Fruit fly (Drosophila melanogaster) whole organism, adult: Measurements from ENCODE around the gene indra.

Experiments
- CG11617 ChIP-seq: fragments of 200-800 bp; sonication (Bioruptor generic); optimal IDR thresholded peaks from 2 replicates; lab custom pipeline; 2017; ENCODE audit warnings: mild to moderate bottlenecking, missing biosample characterization, missing genetic modification reagents, missing genetic modification characterization
- CG12768 ChIP-seq: fragments of 200-800 bp; sonication (Bioruptor generic); optimal IDR thresholded peaks from 2 replicates; lab custom pipeline; 2017; ENCODE audit warnings: missing biosample characterization, missing genetic modification characterization, mild to moderate bottlenecking, moderate library complexity, missing genetic modification reagents
- CG14711 ChIP-seq: fragments of 200-800 bp; sonication (Bioruptor generic); optimal IDR thresholded peaks from 2 replicates; lab custom pipeline; 2018; ENCODE audit warnings: missing biosample characterization, mild to moderate bottlenecking, missing genetic modification characterization, moderate library complexity
- CG1620 ChIP-seq: fragments of 200-800 bp; sonication (Bioruptor generic); optimal IDR thresholded peaks from 2 replicates; lab custom pipeline; 2016; ENCODE audit warnings: missing biosample characterization, missing genetic modification characterization
- CG33017 ChIP-seq: fragments of 200-800 bp; sonication (Bioruptor generic); optimal IDR thresholded peaks from 2 replicates; lab custom pipeline; 2018; ENCODE audit warnings: missing biosample characterization, mild to moderate bottlenecking, missing genetic modification characterization, moderate library complexity
- CG5204 ChIP-seq: fragments of 200-800 bp; sonication (Bioruptor generic); optimal IDR thresholded peaks from 2 replicates; lab custom pipeline; 2016; ENCODE audit warnings: missing biosample characterization, missing genetic modification characterization
- CG7045 ChIP-seq: fragments of 200-800 bp; sonication (Bioruptor generic); optimal IDR thresholded peaks from 2 replicates; lab custom pipeline; 2017; ENCODE audit warnings: missing biosample characterization, mild to moderate bottlenecking, missing genetic modification characterization
- CG7101 ChIP-seq: fragments of 200-800 bp; sonication (Bioruptor generic); optimal IDR thresholded peaks from 2 replicates; lab custom pipeline; 2018; ENCODE audit warnings: missing biosample characterization, mild to moderate bottlenecking, missing genetic modification characterization, moderate library complexity
- Clk ChIP-seq: fragments of 200-800 bp; sonication (Bioruptor generic); optimal IDR thresholded peaks from 2 replicates; lab custom pipeline; 2017; ENCODE audit warnings: missing biosample characterization, missing genetic modification characterization
- Crg-1 ChIP-seq: fragments of 200-800 bp; sonication (Bioruptor generic); optimal IDR thresholded peaks from 2 replicates; lab custom pipeline; 2016; ENCODE audit warnings: missing biosample characterization, missing genetic modification characterization
- Hr96 ChIP-seq: fragments of 200-800 bp; sonication (Bioruptor generic); optimal IDR thresholded peaks from 2 replicates; lab custom pipeline; 2016; ENCODE audit warnings: missing biosample characterization, missing genetic modification characterization
- Mnt ChIP-seq: fragments of 200-800 bp; sonication (Bioruptor generic); optimal IDR thresholded peaks from 2 replicates; lab custom pipeline; 2016; ENCODE audit warnings: missing biosample characterization, mild to moderate bottlenecking, missing genetic modification characterization
- bab1 ChIP-seq: fragments of 200-800 bp; sonication (Bioruptor generic); optimal IDR thresholded peaks from 3 replicates; lab custom pipeline; 2019; ENCODE audit warnings: missing biosample characterization, mild to moderate bottlenecking, missing genetic modification characterization, moderate library complexity
- cic ChIP-seq: fragments of 200-800 bp; sonication (Bioruptor generic); optimal IDR thresholded peaks from 2 replicates; lab custom pipeline; 2017; ENCODE audit warnings: missing biosample characterization, mild to moderate bottlenecking, missing genetic modification characterization, moderate library complexity
- cnc ChIP-seq, 2 experiments: fragments of >200 bp; optimal IDR thresholded peaks; 2 replicates each; lab custom pipeline; 2017
- kay ChIP-seq: fragments of 200-800 bp; sonication (Bioruptor generic); peaks from one replicate; lab custom pipeline; 2016; ENCODE audit warnings: missing biosample characterization, missing genetic modification characterization, borderline replicate concordance
- ovo ChIP-seq: fragments of 200-800 bp; sonication (Bioruptor generic); optimal IDR thresholded peaks from 2 replicates; lab custom pipeline; 2016; ENCODE audit warnings: missing biosample characterization, missing genetic modification characterization
- pad ChIP-seq: fragments of 200-800 bp; sonication (Bioruptor generic); optimal IDR thresholded peaks from 3 replicates; lab custom pipeline; 2017; ENCODE audit warnings: missing biosample characterization, missing genetic modification characterization, mild to moderate bottlenecking, moderate library complexity, missing genetic modification reagents
- tj ChIP-seq: fragments of 200-800 bp; sonication (Bioruptor generic); optimal IDR thresholded peaks from 3 replicates; lab custom pipeline; 2017; ENCODE audit warnings: missing biosample characterization, mild to moderate bottlenecking, missing genetic modification characterization, moderate library complexity
- toe ChIP-seq: fragments of 200-800 bp; sonication (Bioruptor generic); optimal IDR thresholded peaks from 2 replicates; lab custom pipeline; 2016; ENCODE audit warnings: missing biosample characterization, missing genetic modification characterization

Gene indra

dm6 chr3L:1349942-1350923 is 8.0 kb upstream of the indra start:
- peak; percentile 43 for TF ChIP-seq CG7101
- TF ChIP-seq ovo (GFP tag; lab: Kevin White, UChicago): peak; percentile 39
- TF ChIP-seq tj (GFP tag; lab: Kevin White, UChicago): peak; percentile 81
- TF ChIP-seq Hr96 (GFP tag; lab: Kevin White, UChicago): no peak
- TF ChIP-seq CG11617 (GFP tag; lab: Kevin White, UChicago): peak; percentile 35
- peak; percentile 41 for TF ChIP-seq CG14711
- TF ChIP-seq Mnt (GFP tag; lab: Kevin White, UChicago): no peak
- TF ChIP-seq kay: no peak
- no peak for TF ChIP-seq CG5204 (GFP tag; lab: Kevin White, UChicago)
- no peak for TF ChIP-seq CG12768
- TF ChIP-seq toe (GFP tag; lab: Kevin White, UChicago): peak; percentile 74
- peak; percentile 33 for TF ChIP-seq Clk (GFP tag; lab: Kevin White, UChicago)
- peak; percentile 77 for TF ChIP-seq pad (GFP tag; lab: Kevin White, UChicago)
- no peak for TF ChIP-seq Crg-1 (GFP tag; lab: Kevin White, UChicago)
- TF ChIP-seq bab1 (GFP tag; lab: Kevin White, UChicago): peak; percentile 53
- no peak for TF ChIP-seq cnc (optimal IDR thresholded peaks at IDR 0.05; lab: Kevin White, UChicago)
- TF ChIP-seq CG33017 (tag; lab: Kevin White, UChicago): no peak
- peak; percentile 8 for TF ChIP-seq CG7045 (GFP tag; lab: Kevin White, UChicago)
- TF ChIP-seq cic (GFP tag; lab: Kevin White, UChicago): no peak
- peak; percentile 64 for TF ChIP-seq CG1620

- TF ChIP-seq ovo (GFP tag; lab: Kevin White, UChicago): no peak
- no peak for TF ChIP-seq Crg-1 (GFP tag; lab: Kevin White, UChicago)
- no peak for TF ChIP-seq kay
- no peak for TF ChIP-seq CG7045 (GFP tag; lab: Kevin White, UChicago)
- peak; percentile 83 for TF ChIP-seq pad (GFP tag; lab: Kevin White, UChicago)
These were observed 7.2 kb upstream of the indra start for dm6 chr3L:1349397-1349796.

- TF ChIP-seq ovo (GFP tag; lab: Kevin White, UChicago) (no peak), Mnt (GFP tag; lab: Kevin White, UChicago) (no peak), toe (GFP tag; lab: Kevin White, UChicago) (no peak), CG7045 (GFP tag; lab: Kevin White, UChicago) (no peak), tj (GFP tag; lab: Kevin White, UChicago) (no peak), Hr96 (GFP tag; lab: Kevin White, UChicago) (no peak), pad (GFP tag; lab: Kevin White, UChicago) (no peak), CG14711 (no peak), cnc (optimal IDR thresholded peaks at IDR 0.05; lab: Kevin White, UChicago) (no peak)
These were observed 6.7 kb upstream of the indra start for dm6 chr3L:1348935-1349334.

dm6 chr3L:1348248-1348647 is 6.0 kb upstream of the indra start:
- TF ChIP-seq bab1 (GFP tag; lab: Kevin White, UChicago) (no peak), CG12768 (no peak), CG5204 (GFP tag; lab: Kevin White, UChicago) (no peak), Mnt (GFP tag; lab: Kevin White, UChicago) (no peak), CG11617 (GFP tag; lab: Kevin White, UChicago) (no peak), Hr96 (GFP tag; lab: Kevin White, UChicago) (no peak), CG7045 (GFP tag; lab: Kevin White, UChicago) (no peak), CG7101 (no peak), ovo (GFP tag; lab: Kevin White, UChicago) (no peak), toe (GFP tag; lab: Kevin White, UChicago) (no peak), CG33017 (tag; lab: Kevin White, UChicago) (no peak), CG14711 (no peak), Crg-1 (GFP tag; lab: Kevin White, UChicago) (no peak), CG1620 (no peak), tj (GFP tag; lab: Kevin White, UChicago) (no peak)

- no peak for TF ChIP-seq bab1 (GFP tag; lab: Kevin White, UChicago)
- no peak for TF ChIP-seq Hr96 (GFP tag; lab: Kevin White, UChicago)
- TF ChIP-seq CG5204 (GFP tag; lab: Kevin White, UChicago): no peak
- no peak for TF ChIP-seq Clk (GFP tag; lab: Kevin White, UChicago)
- peak; percentile 86 for TF ChIP-seq tj (GFP tag; lab: Kevin White, UChicago)
- no peak for TF ChIP-seq kay
These were observed 4.9 kb upstream of the indra start for dm6 chr3L:1346956-1347587.
